Worm (Caenorhabditis elegans): ENCODE data around the gene fbxa-82.
A peak's percentile ranks its signal among the peaks of the same experiment; 100 is the strongest.
"Not testable (repeated sequence)": the region's sequence is repeated elsewhere in the genome, so short reads cannot be mapped to it uniquely, and the experiment has no call there.

Gene fbxa-82

ce11 chrV:15036769-15037168 lies 15.6 kb downstream of the fbxa-82 start, which contains the start of gene melo-3:
Gene melo-3, minus strand, starts transcription at chrV:15036869.
- not testable (repeated sequence) for TF ChIP-seq hmg-4 (GFP tag; optimal IDR thresholded peaks at IDR 0.05); tbx-11 (GFP tag; IDR thresholded peaks at IDR 0.05); flt-1 (GFP tag; IDR thresholded peaks at IDR 0.05)

- TF ChIP-seq scrt-1 (GFP tag; IDR thresholded peaks at IDR 0.05); sea-1 (GFP tag; conservative IDR thresholded peaks at IDR 0.05); tbx-37 (GFP tag; conservative IDR thresholded peaks at IDR 0.05): not testable (repeated sequence)
Observed at ce11 chrV:15031373-15031772, 21.0 kb downstream of the fbxa-82 start, which contains the start of gene cng-1. Gene cng-1, minus strand, starts transcription at chrV:15031473.

ce11 chrV:15028896-15029519 lies 23.3 kb downstream of the fbxa-82 start, which contains the start of gene F14H8.8:
Gene F14H8.8, plus strand, starts transcription at chrV:15029469.
- TF ChIP-seq ceh-36 (tag; optimal IDR thresholded peaks at IDR 0.05) (peak; percentile 2), hmg-4 (GFP tag; optimal IDR thresholded peaks at IDR 0.05) (peak; percentile 12), tbx-11 (GFP tag; IDR thresholded peaks at IDR 0.05) (no peak), hnd-1 (tag; optimal IDR thresholded peaks at IDR 0.05) (no peak), tra-4 (tag; optimal IDR thresholded peaks at IDR 0.05) (no peak), scrt-1 (GFP tag; IDR thresholded peaks at IDR 0.05) (no peak), ama-1 (optimal IDR thresholded peaks at IDR 0.05) (no peak), tbx-37 (GFP tag; conservative IDR thresholded peaks at IDR 0.05) (no peak), flt-1 (GFP tag; IDR thresholded peaks at IDR 0.05) (no peak)

- no peak for TF ChIP-seq tbx-11 (GFP tag; IDR thresholded peaks at IDR 0.05)
- no peak for TF ChIP-seq ceh-13 (GFP tag; optimal IDR thresholded peaks at IDR 0.05)
- TF ChIP-seq ceh-36 (tag; optimal IDR thresholded peaks at IDR 0.05): no peak
- TF ChIP-seq B0310.2 (tag; optimal IDR thresholded peaks at IDR 0.05): no peak
- TF ChIP-seq tra-4 (tag; optimal IDR thresholded peaks at IDR 0.05): no peak
- TF ChIP-seq scrt-1 (GFP tag; IDR thresholded peaks at IDR 0.05): no peak
- no peak for TF ChIP-seq hmbx-1 (tag; optimal IDR thresholded peaks at IDR 0.05)
- no peak for TF ChIP-seq pes-1 (GFP tag; IDR thresholded peaks at IDR 0.05)
- TF ChIP-seq ets-7 (tag; optimal IDR thresholded peaks at IDR 0.05): no peak
- TF ChIP-seq hmg-4 (GFP tag; optimal IDR thresholded peaks at IDR 0.05): no peak
- no peak for TF ChIP-seq ama-1 (optimal IDR thresholded peaks at IDR 0.05)
- TF ChIP-seq hnd-1 (tag; optimal IDR thresholded peaks at IDR 0.05): no peak
- TF ChIP-seq tbx-37 (GFP tag; conservative IDR thresholded peaks at IDR 0.05): no peak
- no peak for TF ChIP-seq aly-1 (tag; optimal IDR thresholded peaks at IDR 0.05)
- no peak for TF ChIP-seq sea-1 (GFP tag; conservative IDR thresholded peaks at IDR 0.05)
- no peak for TF ChIP-seq F13C5.2 (tag; optimal IDR thresholded peaks at IDR 0.05)
Observed at ce11 chrV:15023544-15023943, 28.8 kb downstream of the fbxa-82 start, which contains the start of gene F14H8.4. Gene F14H8.4, plus strand, starts transcription at chrV:15023844.

ce11 chrV:15020732-15021131 lies 31.6 kb downstream of the fbxa-82 start, which contains the start of gene F14H8.5:
Gene F14H8.5, plus strand, starts transcription at chrV:15021032.
- TF ChIP-seq pes-1 (GFP tag; IDR thresholded peaks at IDR 0.05) (no peak), scrt-1 (GFP tag; IDR thresholded peaks at IDR 0.05) (no peak), ceh-13 (GFP tag; optimal IDR thresholded peaks at IDR 0.05) (no peak), sea-1 (GFP tag; conservative IDR thresholded peaks at IDR 0.05) (no peak)

- TF ChIP-seq ama-1 (optimal IDR thresholded peaks at IDR 0.05): no peak
- no peak for TF ChIP-seq hmg-4 (GFP tag; optimal IDR thresholded peaks at IDR 0.05)
- TF ChIP-seq ets-7 (tag; optimal IDR thresholded peaks at IDR 0.05): no peak
- TF ChIP-seq sea-1 (GFP tag; conservative IDR thresholded peaks at IDR 0.05): no peak
- TF ChIP-seq hnd-1 (tag; optimal IDR thresholded peaks at IDR 0.05): no peak
- TF ChIP-seq ceh-13 (GFP tag; optimal IDR thresholded peaks at IDR 0.05): no peak
- TF ChIP-seq B0310.2 (tag; optimal IDR thresholded peaks at IDR 0.05): no peak
Observed at ce11 chrV:15020229-15020628, 32.1 kb downstream of the fbxa-82 start, which contains the start of gene F14H8.2. Gene F14H8.2, minus strand, starts transcription at chrV:15020329.

ce11 chrV:15016795-15017429 lies 35.4 kb downstream of the fbxa-82 start:
- no peak for TF ChIP-seq hmg-4 (GFP tag; optimal IDR thresholded peaks at IDR 0.05)

ce11 chrV:15015799-15016198 lies 36.5 kb downstream of the fbxa-82 start:
- TF ChIP-seq ceh-36 (tag; optimal IDR thresholded peaks at IDR 0.05): no peak
- no peak for TF ChIP-seq hnd-1 (tag; optimal IDR thresholded peaks at IDR 0.05)
- TF ChIP-seq tbx-37 (GFP tag; conservative IDR thresholded peaks at IDR 0.05): no peak
- TF ChIP-seq pes-1 (GFP tag; IDR thresholded peaks at IDR 0.05): no peak
- no peak for TF ChIP-seq scrt-1 (GFP tag; IDR thresholded peaks at IDR 0.05)
- no peak for TF ChIP-seq aly-1 (tag; optimal IDR thresholded peaks at IDR 0.05)
- no peak for TF ChIP-seq F13C5.2 (tag; optimal IDR thresholded peaks at IDR 0.05)
- TF ChIP-seq ets-7 (tag; optimal IDR thresholded peaks at IDR 0.05): no peak
- no peak for TF ChIP-seq flt-1 (GFP tag; IDR thresholded peaks at IDR 0.05)
- TF ChIP-seq sea-1 (GFP tag; conservative IDR thresholded peaks at IDR 0.05): no peak
- no peak for TF ChIP-seq ama-1 (optimal IDR thresholded peaks at IDR 0.05)
- TF ChIP-seq tra-4 (tag; optimal IDR thresholded peaks at IDR 0.05): no peak
- TF ChIP-seq ceh-13 (GFP tag; optimal IDR thresholded peaks at IDR 0.05): no peak
- no peak for TF ChIP-seq tbx-11 (GFP tag; IDR thresholded peaks at IDR 0.05)
- TF ChIP-seq B0310.2 (tag; optimal IDR thresholded peaks at IDR 0.05): no peak
- TF ChIP-seq hmg-4 (GFP tag; optimal IDR thresholded peaks at IDR 0.05): no peak
- TF ChIP-seq hmbx-1 (tag; optimal IDR thresholded peaks at IDR 0.05): no peak

Data from whole organism, early embryonic.